Fruit fly (Drosophila melanogaster): ENCODE data around the gene CG13398.

CG13398 gene

dm6 chr2L:8417562-8417961 lies 2.5 kb upstream of the CG13398 start:
- no peak for TF ChIP-seq ttk (optimal IDR thresholded peaks at IDR 0.05)
- TF ChIP-seq h (optimal IDR thresholded peaks at IDR 0.05), result no peak
- TF ChIP-seq Sin3A (optimal IDR thresholded peaks at IDR 0.05), result no peak
- no peak for TF ChIP-seq psq (optimal IDR thresholded peaks at IDR 0.05)
- no peak for TF ChIP-seq Myc (optimal IDR thresholded peaks at IDR 0.05)
- TF ChIP-seq insv (optimal IDR thresholded peaks at IDR 0.05), result no peak

dm6 chr2L:8416350-8417046 lies 1.4 kb upstream of the CG13398 start:
- no peak for TF ChIP-seq ttk (optimal IDR thresholded peaks at IDR 0.05)
- no peak for TF ChIP-seq Myc (optimal IDR thresholded peaks at IDR 0.05)

dm6 chr2L:8411530-8411929 lies 3.5 kb downstream of the CG13398 start, which contains the start of gene Naglu:
Naglu (minus strand) TSS chr2L:8411868.
- no peak for TF ChIP-seq Sin3A (optimal IDR thresholded peaks at IDR 0.05)
- no peak for TF ChIP-seq h (optimal IDR thresholded peaks at IDR 0.05)
- no peak for TF ChIP-seq insv (optimal IDR thresholded peaks at IDR 0.05)
- no peak for TF ChIP-seq Myc (optimal IDR thresholded peaks at IDR 0.05)
- TF ChIP-seq psq (optimal IDR thresholded peaks at IDR 0.05), result no peak
- TF ChIP-seq ttk (optimal IDR thresholded peaks at IDR 0.05), result no peak

- no peak for TF ChIP-seq Sin3A (optimal IDR thresholded peaks at IDR 0.05)
- peak; percentile 68 for TF ChIP-seq psq (optimal IDR thresholded peaks at IDR 0.05)
These were observed 11.5 kb downstream of the CG13398 start, which contains the start of gene emb for dm6 chr2L:8403286-8404270. emb (plus strand) TSS chr2L:8403573.

- TF ChIP-seq insv (optimal IDR thresholded peaks at IDR 0.05) (no peak), psq (optimal IDR thresholded peaks at IDR 0.05) (no peak), Sin3A (optimal IDR thresholded peaks at IDR 0.05) (no peak), ttk (optimal IDR thresholded peaks at IDR 0.05) (no peak), h (optimal IDR thresholded peaks at IDR 0.05) (no peak), Myc (optimal IDR thresholded peaks at IDR 0.05) (no peak)
These were observed 12.1 kb downstream of the CG13398 start, which contains the start of gene fy for dm6 chr2L:8402928-8403285. fy (minus strand) TSS chr2L:8403280.

- no peak for TF ChIP-seq h (optimal IDR thresholded peaks at IDR 0.05)
- TF ChIP-seq ttk (optimal IDR thresholded peaks at IDR 0.05), result no peak
- no peak for TF ChIP-seq insv (optimal IDR thresholded peaks at IDR 0.05)
- no peak for TF ChIP-seq Sin3A (optimal IDR thresholded peaks at IDR 0.05)
- TF ChIP-seq Myc (optimal IDR thresholded peaks at IDR 0.05), result no peak
- TF ChIP-seq psq (optimal IDR thresholded peaks at IDR 0.05), result no peak
These were observed 15.0 kb downstream of the CG13398 start, which contains the start of gene CG31898 for dm6 chr2L:8399863-8400598. CG31898 (plus strand) TSS chr2L:8400421.

dm6 chr2L:8398721-8399120 lies 16.3 kb downstream of the CG13398 start, which contains the start of gene CG13386:
CG13386 (plus strand) TSS chr2L:8399021.
- no peak for TF ChIP-seq Myc (optimal IDR thresholded peaks at IDR 0.05)
- no peak for TF ChIP-seq Sin3A (optimal IDR thresholded peaks at IDR 0.05)

dm6 chr2L:8395996-8396699 lies 18.9 kb downstream of the CG13398 start, which contains the start of the genes Peritrophin-15a and CG13385:
Peritrophin-15a (minus strand) TSS chr2L:8396096.
CG13385 (plus strand) TSS chr2L:8396649.
- TF ChIP-seq psq (optimal IDR thresholded peaks at IDR 0.05) (no peak), ttk (optimal IDR thresholded peaks at IDR 0.05) (no peak), Myc (optimal IDR thresholded peaks at IDR 0.05) (no peak), Sin3A (optimal IDR thresholded peaks at IDR 0.05) (no peak), insv (optimal IDR thresholded peaks at IDR 0.05) (no peak), h (optimal IDR thresholded peaks at IDR 0.05) (no peak)

- TF ChIP-seq insv (optimal IDR thresholded peaks at IDR 0.05), result no peak
- TF ChIP-seq Myc (optimal IDR thresholded peaks at IDR 0.05), result no peak
- TF ChIP-seq Sin3A (optimal IDR thresholded peaks at IDR 0.05), result no peak
- TF ChIP-seq psq (optimal IDR thresholded peaks at IDR 0.05), result no peak
- TF ChIP-seq h (optimal IDR thresholded peaks at IDR 0.05), result no peak
- no peak for TF ChIP-seq ttk (optimal IDR thresholded peaks at IDR 0.05)
These were observed 20.2 kb downstream of the CG13398 start, which contains the start of gene Peritrophin-15b for dm6 chr2L:8394840-8395239. Peritrophin-15b (minus strand) TSS chr2L:8394940.

- TF ChIP-seq insv (optimal IDR thresholded peaks at IDR 0.05), result no peak
- no peak for TF ChIP-seq Myc (optimal IDR thresholded peaks at IDR 0.05)
- no peak for TF ChIP-seq psq (optimal IDR thresholded peaks at IDR 0.05)
- TF ChIP-seq ttk (optimal IDR thresholded peaks at IDR 0.05), result no peak
- TF ChIP-seq Sin3A (optimal IDR thresholded peaks at IDR 0.05), result no peak
- no peak for TF ChIP-seq h (optimal IDR thresholded peaks at IDR 0.05)
These were observed 20.9 kb downstream of the CG13398 start, which contains the start of gene lectin-29Ca for dm6 chr2L:8394180-8394579. lectin-29Ca (minus strand) TSS chr2L:8394280.

- TF ChIP-seq Sin3A (optimal IDR thresholded peaks at IDR 0.05) (no peak), Myc (optimal IDR thresholded peaks at IDR 0.05) (no peak)
These were observed 21.9 kb downstream of the CG13398 start, which contains the start of gene Acp29AB for dm6 chr2L:8393122-8393521. Acp29AB (minus strand) TSS chr2L:8393222.

All from Kc167 (cell line).